Fruit fly (Drosophila melanogaster): ENCODE data around the gene CG7252.

CG7252 gene

dm6 chr3L:11953783-11954182, 6.3 kb downstream of the CG7252 start, which contains the start of gene CG7248:
Gene CG7248 (plus strand): TSS chr3L:11954083.
- no peak for TF ChIP-seq Sin3A (optimal IDR thresholded peaks at IDR 0.05)
- TF ChIP-seq psq (optimal IDR thresholded peaks at IDR 0.05) = no peak
- no peak for TF ChIP-seq h (optimal IDR thresholded peaks at IDR 0.05)
- TF ChIP-seq ttk (optimal IDR thresholded peaks at IDR 0.05) = no peak
- no peak for TF ChIP-seq Myc (optimal IDR thresholded peaks at IDR 0.05)
- no peak for TF ChIP-seq insv (optimal IDR thresholded peaks at IDR 0.05)

dm6 chr3L:11957669-11958333, 10.3 kb downstream of the CG7252 start, which contains the start of the genes CG11570 and CG43294:
Gene CG11570 (minus strand): TSS chr3L:11957769.
Gene CG43294 (plus strand): TSS chr3L:11958283.
- no peak for TF ChIP-seq h (optimal IDR thresholded peaks at IDR 0.05)
- TF ChIP-seq psq (optimal IDR thresholded peaks at IDR 0.05) = no peak
- no peak for TF ChIP-seq ttk (optimal IDR thresholded peaks at IDR 0.05)
- no peak for TF ChIP-seq Sin3A (optimal IDR thresholded peaks at IDR 0.05)
- TF ChIP-seq Myc (optimal IDR thresholded peaks at IDR 0.05) = no peak
- TF ChIP-seq insv (optimal IDR thresholded peaks at IDR 0.05) = no peak

- no peak for TF ChIP-seq Myc (optimal IDR thresholded peaks at IDR 0.05)
- no peak for TF ChIP-seq psq (optimal IDR thresholded peaks at IDR 0.05)
- no peak for TF ChIP-seq Sin3A (optimal IDR thresholded peaks at IDR 0.05)
- TF ChIP-seq h (optimal IDR thresholded peaks at IDR 0.05) = no peak
- no peak for TF ChIP-seq ttk (optimal IDR thresholded peaks at IDR 0.05)
- no peak for TF ChIP-seq insv (optimal IDR thresholded peaks at IDR 0.05)
These were observed 18.6 kb downstream of the CG7252 start, which contains the start of gene prc for dm6 chr3L:11966104-11966503. Gene prc (minus strand): TSS chr3L:11966131.

dm6 chr3L:11972879-11973278, 25.4 kb downstream of the CG7252 start, which contains the start of gene Muc68E:
Gene Muc68E (minus strand): TSS chr3L:11972979.
- TF ChIP-seq ttk (optimal IDR thresholded peaks at IDR 0.05) (no peak), h (optimal IDR thresholded peaks at IDR 0.05) (no peak), psq (optimal IDR thresholded peaks at IDR 0.05) (no peak), Myc (optimal IDR thresholded peaks at IDR 0.05) (no peak), Sin3A (optimal IDR thresholded peaks at IDR 0.05) (no peak), insv (optimal IDR thresholded peaks at IDR 0.05) (no peak)

DNA sequence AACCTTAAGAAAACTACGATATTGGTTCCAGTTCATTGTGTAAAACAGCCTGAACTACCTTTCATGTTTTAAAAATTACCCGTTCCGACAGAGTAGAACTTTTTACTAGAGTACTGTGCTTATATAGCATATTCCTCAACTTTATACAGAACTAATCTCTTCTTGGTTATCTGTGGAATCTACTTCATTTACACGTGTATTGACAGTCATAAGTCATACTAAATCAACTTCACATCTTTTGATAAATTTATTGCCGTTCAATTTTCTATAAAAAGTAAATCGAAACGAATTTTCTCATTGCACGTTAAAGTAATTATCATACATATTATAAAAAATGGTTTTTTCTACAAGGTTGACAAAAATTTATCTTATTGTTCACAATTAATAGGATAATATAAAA, 26.2 kb downstream of the CG7252 start, which contains the start of gene CG42397:
Gene CG42397 (minus strand): TSS at position 101 of the 400 bp plus-strand sequence.
- TF ChIP-seq Myc (optimal IDR thresholded peaks at IDR 0.05) (no peak), h (optimal IDR thresholded peaks at IDR 0.05) (no peak), psq (optimal IDR thresholded peaks at IDR 0.05) (no peak), Sin3A (optimal IDR thresholded peaks at IDR 0.05) (no peak)

- TF ChIP-seq Myc (optimal IDR thresholded peaks at IDR 0.05) = no peak
- no peak for TF ChIP-seq insv (optimal IDR thresholded peaks at IDR 0.05)
- no peak for TF ChIP-seq Sin3A (optimal IDR thresholded peaks at IDR 0.05)
- no peak for TF ChIP-seq psq (optimal IDR thresholded peaks at IDR 0.05)
- TF ChIP-seq h (optimal IDR thresholded peaks at IDR 0.05) = no peak
- TF ChIP-seq ttk (optimal IDR thresholded peaks at IDR 0.05) = no peak
These were observed 27.1 kb downstream of the CG7252 start, which contains the start of gene CG14125 for dm6 chr3L:11974605-11975004. Gene CG14125 (plus strand): TSS chr3L:11974905.

dm6 chr3L:11975811-11976210, 28.3 kb downstream of the CG7252 start, which contains the start of gene CG43896:
Gene CG43896 (plus strand): TSS chr3L:11976111.
- TF ChIP-seq h (optimal IDR thresholded peaks at IDR 0.05) (no peak), psq (optimal IDR thresholded peaks at IDR 0.05) (no peak), insv (optimal IDR thresholded peaks at IDR 0.05) (no peak), Sin3A (optimal IDR thresholded peaks at IDR 0.05) (no peak), ttk (optimal IDR thresholded peaks at IDR 0.05) (no peak), Myc (optimal IDR thresholded peaks at IDR 0.05) (no peak)

dm6 chr3L:11984606-11985005, 37.1 kb downstream of the CG7252 start, which contains the start of gene CG6938:
Gene CG6938 (plus strand): TSS chr3L:11984906.
- TF ChIP-seq insv (optimal IDR thresholded peaks at IDR 0.05) (no peak), Myc (optimal IDR thresholded peaks at IDR 0.05) (no peak), ttk (optimal IDR thresholded peaks at IDR 0.05) (no peak)

- TF ChIP-seq ttk (optimal IDR thresholded peaks at IDR 0.05) (no peak), h (optimal IDR thresholded peaks at IDR 0.05) (no peak), psq (optimal IDR thresholded peaks at IDR 0.05) (no peak), Myc (optimal IDR thresholded peaks at IDR 0.05) (no peak), Sin3A (optimal IDR thresholded peaks at IDR 0.05) (no peak), insv (optimal IDR thresholded peaks at IDR 0.05) (no peak)
These were observed 43.0 kb downstream of the CG7252 start, which contains the start of gene CG6931 for dm6 chr3L:11990436-11990835. Gene CG6931 (plus strand): TSS chr3L:11990736.

dm6 chr3L:11992960-11993359, 45.5 kb downstream of the CG7252 start, which contains the start of gene viaf:
Gene viaf (minus strand): TSS chr3L:11993179.
- TF ChIP-seq h (optimal IDR thresholded peaks at IDR 0.05) = no peak
- TF ChIP-seq ttk (optimal IDR thresholded peaks at IDR 0.05) = no peak
- no peak for TF ChIP-seq insv (optimal IDR thresholded peaks at IDR 0.05)
- no peak for TF ChIP-seq Myc (optimal IDR thresholded peaks at IDR 0.05)
- no peak for TF ChIP-seq psq (optimal IDR thresholded peaks at IDR 0.05)
- TF ChIP-seq Sin3A (optimal IDR thresholded peaks at IDR 0.05) = no peak

dm6 chr3L:11997959-11998358, 50.5 kb downstream of the CG7252 start, which contains the start of gene Grip163:
Gene Grip163 (minus strand): TSS chr3L:11998138.
- no peak for TF ChIP-seq Sin3A (optimal IDR thresholded peaks at IDR 0.05)
- TF ChIP-seq h (optimal IDR thresholded peaks at IDR 0.05) = no peak
- no peak for TF ChIP-seq insv (optimal IDR thresholded peaks at IDR 0.05)
- no peak for TF ChIP-seq ttk (optimal IDR thresholded peaks at IDR 0.05)
- TF ChIP-seq Myc (optimal IDR thresholded peaks at IDR 0.05) = no peak
- no peak for TF ChIP-seq psq (optimal IDR thresholded peaks at IDR 0.05)
